Fruit fly (Drosophila melanogaster) whole organism: ENCODE measurements around the gene CG7675.

Experiments
- CG8478 ChIP-seq: fragments of >200 bp; optimal IDR thresholded peaks from 2 replicates; lab custom pipeline; 2018; ENCODE audit warnings: inconsistent platforms
- Dll ChIP-seq: fragments of >200 bp; optimal IDR thresholded peaks from 2 replicates; lab custom pipeline; 2017
- EcR ChIP-seq, 2 experiments: fragments of >200 bp; optimal IDR thresholded peaks; 2 replicates each; lab custom pipeline; 2017; ENCODE audit warnings: missing biosample characterization in 2 of 2, missing genetic modification characterization in 2 of 2, missing genetic modification reagents in 2 of 2
- pan ChIP-seq: fragments of >200 bp; optimal IDR thresholded peaks from 2 replicates; lab custom pipeline; 2017
- psq ChIP-seq: fragments of >200 bp; optimal IDR thresholded peaks from 2 replicates; lab custom pipeline; 2017
- usp ChIP-seq: fragments of >200 bp; optimal IDR thresholded peaks from 2 replicates; lab custom pipeline; 2017; ENCODE audit warnings: missing biosample characterization, missing genetic modification characterization, mixed read lengths

The CG7675 gene

dm6 chr3R:18381014-18381512 lies at the start of gene CG7675:
CG7675 (minus strand) TSS chr3R:18381178.
- TF ChIP-seq psq (lab: Kevin White, UChicago) (no peak), EcR (GFP tag; optimal IDR thresholded peaks at IDR 0.05; lab: Kevin White, UChicago) (no peak), Dll (lab: Kevin White, UChicago) (no peak), pan (lab: Kevin White, UChicago) (no peak), usp (GFP tag; lab: Kevin White, UChicago) (no peak), CG8478 (no peak)

dm6 chr3R:18423352-18423751 lies 42.4 kb upstream of the CG7675 start:
- TF ChIP-seq CG8478 (no peak), psq (lab: Kevin White, UChicago) (no peak), EcR (GFP tag; optimal IDR thresholded peaks at IDR 0.05; lab: Kevin White, UChicago) (no peak), usp (GFP tag; lab: Kevin White, UChicago) (no peak), Dll (lab: Kevin White, UChicago) (no peak), pan (lab: Kevin White, UChicago) (no peak)

- TF ChIP-seq CG8478 (no peak), usp (GFP tag; lab: Kevin White, UChicago) (no peak), psq (lab: Kevin White, UChicago) (no peak), pan (lab: Kevin White, UChicago) (no peak), Dll (lab: Kevin White, UChicago) (no peak), EcR (GFP tag; optimal IDR thresholded peaks at IDR 0.05; lab: Kevin White, UChicago) (no peak)
Measured at dm6 chr3R:18422446-18422845, 41.5 kb upstream of the CG7675 start.

dm6 chr3R:18412279-18413214 lies 31.6 kb upstream of the CG7675 start, which contains the start of gene CG31122:
CG31122 (minus strand) TSS chr3R:18412874.
- TF ChIP-seq usp (GFP tag; lab: Kevin White, UChicago): no peak
- TF ChIP-seq CG8478: peak; percentile 38

dm6 chr3R:18411205-18411749 lies 30.3 kb upstream of the CG7675 start, which contains the start of gene CG10864:
CG10864 (minus strand) TSS chr3R:18411631.
- no peak for TF ChIP-seq psq (lab: Kevin White, UChicago)
- no peak for TF ChIP-seq CG8478
- TF ChIP-seq EcR (GFP tag; optimal IDR thresholded peaks at IDR 0.05; lab: Kevin White, UChicago): no peak
- TF ChIP-seq Dll (lab: Kevin White, UChicago): no peak
- no peak for TF ChIP-seq pan (lab: Kevin White, UChicago)
- TF ChIP-seq usp (GFP tag; lab: Kevin White, UChicago): no peak

- TF ChIP-seq EcR (GFP tag; optimal IDR thresholded peaks at IDR 0.05; lab: Kevin White, UChicago): no peak
- no peak for TF ChIP-seq Dll (lab: Kevin White, UChicago)
- no peak for TF ChIP-seq usp (GFP tag; lab: Kevin White, UChicago)
- TF ChIP-seq psq (lab: Kevin White, UChicago): no peak
- TF ChIP-seq pan (lab: Kevin White, UChicago): no peak
- no peak for TF ChIP-seq CG8478
Measured at dm6 chr3R:18404713-18405112, 23.7 kb upstream of the CG7675 start, which contains the start of gene CG7685. CG7685 (plus strand) TSS chr3R:18404940.

- TF ChIP-seq pan (lab: Kevin White, UChicago): no peak
Measured at dm6 chr3R:18402549-18403429, 21.8 kb upstream of the CG7675 start, which contains the start of the genes Wdr37 and koko. Wdr37 (minus strand) TSS chr3R:18402716. koko (plus strand) TSS chr3R:18403026.

- TF ChIP-seq CG8478 (no peak), pan (lab: Kevin White, UChicago) (no peak), Dll (lab: Kevin White, UChicago) (no peak), psq (lab: Kevin White, UChicago) (no peak), usp (GFP tag; lab: Kevin White, UChicago) (no peak), EcR (GFP tag; optimal IDR thresholded peaks at IDR 0.05; lab: Kevin White, UChicago) (no peak)
Measured at dm6 chr3R:18399698-18400020, 18.7 kb upstream of the CG7675 start.

dm6 chr3R:18398954-18399697 lies 18.1 kb upstream of the CG7675 start, which contains the start of gene Vha100-2:
Vha100-2 (minus strand) TSS chr3R:18399169.
- TF ChIP-seq CG8478 (no peak), psq (lab: Kevin White, UChicago) (no peak), pan (lab: Kevin White, UChicago) (peak; percentile 63), usp (GFP tag; lab: Kevin White, UChicago) (no peak), Dll (lab: Kevin White, UChicago) (peak; percentile 22), EcR (GFP tag; optimal IDR thresholded peaks at IDR 0.05; lab: Kevin White, UChicago) (no peak)

- TF ChIP-seq Dll (lab: Kevin White, UChicago) (peak; percentile 64), psq (lab: Kevin White, UChicago) (no peak)
Measured at dm6 chr3R:18398460-18398901, 17.5 kb upstream of the CG7675 start.
